Fruit fly (Drosophila melanogaster): Measurements from ENCODE around the gene CG34347.

DNA sequence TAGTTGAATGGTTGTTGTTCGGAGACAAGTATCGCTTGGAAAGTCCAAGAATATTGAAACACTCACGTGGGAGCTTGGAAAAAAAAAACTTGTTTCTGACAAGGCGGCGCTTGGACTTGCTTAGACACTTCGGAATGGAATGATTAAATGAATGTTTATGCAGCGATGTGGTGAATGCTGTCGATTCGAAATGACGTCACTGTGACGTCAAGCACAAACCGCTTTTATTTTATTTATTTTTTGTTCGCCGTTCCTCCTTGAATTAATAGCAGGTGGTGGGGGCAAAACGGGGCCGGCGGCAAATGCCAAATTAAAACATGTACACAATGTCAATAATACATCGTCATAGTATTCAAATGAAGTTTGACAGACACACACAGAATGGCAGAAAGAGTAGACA, 108.6 kb downstream of the CG34347 start:
- TF ChIP-seq CG15710 (tag; optimal IDR thresholded peaks at IDR 0.05) (no peak), CG13204 (GFP tag; optimal IDR thresholded peaks at IDR 0.05) (no peak), CG34367 (tag; optimal IDR thresholded peaks at IDR 0.05) (no peak), CG12605 (GFP tag; IDR thresholded peaks at IDR 0.05) (no peak)

Data from whole organism, pupa.